Fruit fly (Drosophila melanogaster) whole organism, embryonic: ENCODE data around the gene Jhbp1.

Experiments used
- ATbp ChIP-seq: fragments of 200-800 bp; sonication (Bioruptor generic); optimal IDR thresholded peaks from 2 replicates; lab custom pipeline; 2017; ENCODE audit warnings: missing biosample characterization, mild to moderate bottlenecking, missing genetic modification characterization, missing genetic modification reagents
- Asciz ChIP-seq: fragments of 200-800 bp; sonication (Bioruptor generic); optimal IDR thresholded peaks from 2 replicates; lab custom pipeline; 2017; ENCODE audit warnings: missing biosample characterization, mild to moderate bottlenecking, missing genetic modification characterization, missing genetic modification reagents
- CG10462 ChIP-seq: fragments of 200-800 bp; sonication (Bioruptor generic); optimal IDR thresholded peaks from 2 replicates; lab custom pipeline; 2016; ENCODE audit warnings: missing biosample characterization, missing genetic modification characterization
- CG10543 ChIP-seq: fragments of 200-800 bp; sonication (Bioruptor generic); optimal IDR thresholded peaks from 3 replicates; lab custom pipeline; 2017; ENCODE audit warnings: missing biosample characterization, mild to moderate bottlenecking, missing genetic modification characterization, moderate library complexity
- CG10565 ChIP-seq: fragments of 200-800 bp; sonication (Bioruptor generic); optimal IDR thresholded peaks from 3 replicates; lab custom pipeline; 2016; ENCODE audit warnings: missing biosample characterization, mild to moderate bottlenecking, missing genetic modification characterization
- CG11696 ChIP-seq: fragments of 200-800 bp; sonication (Bioruptor generic); IDR thresholded peaks from 2 replicates; pipeline ENCODE4 v1.3.6; 2022; ENCODE audit warnings: missing biosample characterization, missing genetic modification characterization
- CG12155 ChIP-seq: fragments of 200-800 bp; sonication (Bioruptor generic); optimal IDR thresholded peaks from 3 replicates; lab custom pipeline; 2016; ENCODE audit warnings: missing biosample characterization, missing genetic modification characterization
- CG12236 ChIP-seq: fragments of 200-800 bp; sonication (Bioruptor generic); optimal IDR thresholded peaks from 2 replicates; lab custom pipeline; 2016; ENCODE audit warnings: missing biosample characterization, missing genetic modification characterization
- CG13624 ChIP-seq: fragments of 200-800 bp; sonication (Bioruptor generic); optimal IDR thresholded peaks from 2 replicates; lab custom pipeline; 2016; ENCODE audit warnings: missing biosample characterization, missing genetic modification characterization
- CG14710 ChIP-seq: fragments of 200-800 bp; sonication (Bioruptor generic); optimal IDR thresholded peaks from 3 replicates; lab custom pipeline; 2019; ENCODE audit warnings: missing biosample characterization, mild to moderate bottlenecking, missing genetic modification characterization, moderate library complexity
- CG1603 ChIP-seq: fragments of 200-800 bp; sonication (Bioruptor generic); optimal IDR thresholded peaks from 2 replicates; lab custom pipeline; 2019; ENCODE audit warnings: missing biosample characterization, mild to moderate bottlenecking, missing genetic modification characterization, moderate library complexity
- CG16863 ChIP-seq: fragments of 200-800 bp; sonication (Bioruptor generic); optimal IDR thresholded peaks from 3 replicates; lab custom pipeline; 2016; ENCODE audit warnings: missing biosample characterization, missing genetic modification characterization
- CG17802 ChIP-seq: fragments of 200-800 bp; sonication (Bioruptor generic); optimal IDR thresholded peaks from 2 replicates; lab custom pipeline; 2018; ENCODE audit warnings: missing biosample characterization, mild to moderate bottlenecking, missing genetic modification characterization, moderate library complexity
- CG18262 ChIP-seq: fragments of 200-800 bp; optimal IDR thresholded peaks from 3 replicates; lab custom pipeline; 2019; ENCODE audit warnings: missing biosample characterization, mild to moderate bottlenecking, missing genetic modification characterization, moderate library complexity
- CG30020 ChIP-seq: fragments of 200-800 bp; optimal IDR thresholded peaks from 2 replicates; lab custom pipeline; 2019; ENCODE audit warnings: missing biosample characterization, mild to moderate bottlenecking, missing genetic modification characterization, moderate library complexity
- CG31388 ChIP-seq: fragments of 200-800 bp; sonication (Bioruptor generic); optimal IDR thresholded peaks from 2 replicates; lab custom pipeline; 2016; ENCODE audit warnings: missing biosample characterization, missing genetic modification characterization
- CG3407 ChIP-seq: fragments of 200-800 bp; sonication (Bioruptor generic); optimal IDR thresholded peaks from 2 replicates; lab custom pipeline; 2018; ENCODE audit warnings: missing biosample characterization, mild to moderate bottlenecking, missing genetic modification characterization
- CG8924 ChIP-seq: fragments of 200-800 bp; optimal IDR thresholded peaks from 3 replicates; lab custom pipeline; 2019; ENCODE audit warnings: missing biosample characterization, mild to moderate bottlenecking, missing genetic modification characterization, moderate library complexity
- CG9215 ChIP-seq: fragments of 200-800 bp; sonication (Bioruptor generic); IDR thresholded peaks from 2 replicates; pipeline ENCODE4 v1.3.6; 2022; ENCODE audit warnings: missing biosample characterization, missing genetic modification characterization
- CTCF ChIP-seq: fragments of 200-800 bp; sonication (Bioruptor generic); optimal IDR thresholded peaks from 2 replicates; lab custom pipeline; 2017; ENCODE audit warnings: missing biosample characterization, mild to moderate bottlenecking, missing genetic modification characterization, moderate library complexity
- Doc2 ChIP-seq: fragments of 200-800 bp; sonication (Bioruptor generic); IDR thresholded peaks from 2 replicates; pipeline ENCODE4 v1.3.6; 2022; ENCODE audit warnings: missing biosample characterization, missing genetic modification characterization
- Hmx ChIP-seq: fragments of 200-800 bp; sonication (Bioruptor generic); optimal IDR thresholded peaks from 2 replicates; lab custom pipeline; 2016; ENCODE audit warnings: missing biosample characterization, missing genetic modification characterization
- Hr78 ChIP-seq, 2 experiments: fragments of 200-800 bp in 1 of 2; fragments of >200 bp in 1 of 2; sonication (Bioruptor generic) in 1 of 2; optimal IDR thresholded peaks; 2 replicates each; lab custom pipeline; 2017 to 2019; ENCODE audit warnings: missing biosample characterization in 2 of 2, missing genetic modification characterization in 2 of 2, mild to moderate bottlenecking in 1 of 2, moderate library complexity in 1 of 2
- Hsf ChIP-seq: fragments of 200-800 bp; sonication (Bioruptor generic); optimal IDR thresholded peaks from 3 replicates; lab custom pipeline; 2016; ENCODE audit warnings: missing biosample characterization, missing genetic modification characterization
- Max ChIP-seq: fragments of 200-800 bp; sonication (Bioruptor generic); optimal IDR thresholded peaks from 2 replicates; lab custom pipeline; 2016; ENCODE audit warnings: missing biosample characterization, mild to moderate bottlenecking, missing genetic modification characterization
- Mes4 ChIP-seq: fragments of 200-800 bp; sonication (Bioruptor generic); optimal IDR thresholded peaks from 2 replicates; lab custom pipeline; 2016; ENCODE audit warnings: missing biosample characterization, missing genetic modification characterization
- Mrtf ChIP-seq: fragments of 200-800 bp; sonication (Bioruptor generic); IDR thresholded peaks from 3 replicates; pipeline ENCODE4 v1.3.6; 2022; ENCODE audit warnings: missing biosample characterization, missing genetic modification characterization
- Pdp1 ChIP-seq, 2 experiments: fragments of 200-800 bp; sonication (Bioruptor generic); optimal IDR thresholded peaks; 3 replicates each; lab custom pipeline; 2016; ENCODE audit warnings: missing biosample characterization in 2 of 2, missing genetic modification characterization in 2 of 2, mild to moderate bottlenecking in 1 of 2, moderate library complexity in 1 of 2
- Xrp1 ChIP-seq: fragments of 200-800 bp; sonication (Bioruptor generic); IDR thresholded peaks from 2 replicates; pipeline ENCODE4 v1.3.6; 2022; ENCODE audit warnings: missing biosample characterization, missing genetic modification characterization
- cas ChIP-seq: fragments of 200-800 bp; sonication (Bioruptor generic); IDR thresholded peaks from 2 replicates; pipeline ENCODE4 v1.3.6; 2022; ENCODE audit warnings: missing biosample characterization, missing genetic modification characterization
- cato ChIP-seq: fragments of 200-800 bp; sonication (Bioruptor generic); optimal IDR thresholded peaks from 2 replicates; lab custom pipeline; 2016; ENCODE audit warnings: missing biosample characterization, missing genetic modification characterization, borderline replicate concordance
- caup ChIP-seq: fragments of 200-800 bp; sonication (Bioruptor generic); optimal IDR thresholded peaks from 3 replicates; lab custom pipeline; 2017; ENCODE audit warnings: missing biosample characterization, mild to moderate bottlenecking, missing genetic modification characterization, moderate library complexity; ENCODE audit not compliant: severe bottlenecking
- chinmo ChIP-seq: fragments of 200-800 bp; sonication (Bioruptor generic); IDR thresholded peaks from 4 replicates; pipeline ENCODE4 v1.3.6; 2022; ENCODE audit warnings: missing biosample characterization, missing genetic modification characterization; ENCODE audit not compliant: partially characterized antibody
- dysf ChIP-seq: fragments of 200-800 bp; sonication (Bioruptor generic); IDR thresholded peaks from 3 replicates; pipeline ENCODE4 v1.3.6; 2022; ENCODE audit warnings: missing biosample characterization, missing genetic modification characterization
- eyg ChIP-seq: fragments of 200-800 bp; sonication (Bioruptor generic); optimal IDR thresholded peaks from 3 replicates; lab custom pipeline; 2016; ENCODE audit warnings: missing biosample characterization, missing genetic modification characterization
- fd102C ChIP-seq: fragments of 200-800 bp; sonication (Bioruptor generic); optimal IDR thresholded peaks from 2 replicates; lab custom pipeline; 2018; ENCODE audit warnings: missing biosample characterization, mild to moderate bottlenecking, missing genetic modification characterization, moderate library complexity
- grn ChIP-seq: fragments of 200-800 bp; sonication (Bioruptor generic); optimal IDR thresholded peaks from 3 replicates; lab custom pipeline; 2017; ENCODE audit warnings: missing biosample characterization, missing genetic modification characterization
- gro ChIP-seq: fragments of 200-800 bp; sonication (Bioruptor generic); optimal IDR thresholded peaks from 2 replicates; lab custom pipeline; 2016; ENCODE audit warnings: missing biosample characterization, missing genetic modification characterization
- jing ChIP-seq: fragments of 200-800 bp; sonication (Bioruptor generic); optimal IDR thresholded peaks from 2 replicates; lab custom pipeline; 2018; ENCODE audit warnings: missing biosample characterization, mild to moderate bottlenecking, missing genetic modification characterization
- lola ChIP-seq, 3 experiments: fragments of >200 bp in 2 of 3; fragments of 200-800 bp in 1 of 3; sonication (Bioruptor generic) in 1 of 3; optimal IDR thresholded peaks; 2 replicates each; lab custom pipeline; 2017 to 2019; ENCODE audit warnings: missing biosample characterization in 3 of 3, missing genetic modification characterization in 3 of 3, mild to moderate bottlenecking in 1 of 3, moderate library complexity in 1 of 3
- odd ChIP-seq: fragments of 200-800 bp; sonication (Bioruptor generic); optimal IDR thresholded peaks from 2 replicates; lab custom pipeline; 2017; ENCODE audit warnings: missing biosample characterization, mild to moderate bottlenecking, missing genetic modification characterization
- rib ChIP-seq: fragments of 200-800 bp; sonication (Bioruptor generic); IDR thresholded peaks from 2 replicates; pipeline ENCODE4 v1.3.6; 2022; ENCODE audit warnings: missing biosample characterization, missing genetic modification characterization
- row ChIP-seq: fragments of 200-800 bp; sonication (Bioruptor generic); IDR thresholded peaks from 3 replicates; pipeline ENCODE4 v1.3.6; 2022; ENCODE audit warnings: missing biosample characterization, missing genetic modification characterization
- sc ChIP-seq, 3 experiments: fragments of >200 bp in 2 of 3; fragments of 200-800 bp in 1 of 3; sonication (Bioruptor generic) in 1 of 3; optimal IDR thresholded peaks; 2 replicates in 2 of 3; 3 replicates in 1 of 3; lab custom pipeline; 2017; ENCODE audit warnings: mild to moderate bottlenecking in 1 of 3, missing biosample characterization in 1 of 3, missing genetic modification characterization in 1 of 3, missing genetic modification reagents in 1 of 3
- schlank ChIP-seq: fragments of 200-800 bp; sonication (Bioruptor generic); optimal IDR thresholded peaks from 2 replicates; lab custom pipeline; 2018; ENCODE audit warnings: missing biosample characterization, mild to moderate bottlenecking, missing genetic modification characterization
- tgo ChIP-seq: fragments of 200-800 bp; sonication (Bioruptor generic); IDR thresholded peaks from 3 replicates; pipeline ENCODE4 v1.3.6; 2022; ENCODE audit warnings: missing biosample characterization, missing genetic modification characterization
- trh ChIP-seq: fragments of 200-800 bp; sonication (Bioruptor generic); optimal IDR thresholded peaks from 2 replicates; lab custom pipeline; 2016; ENCODE audit warnings: missing biosample characterization, missing genetic modification characterization
- unpg ChIP-seq: fragments of 200-800 bp; sonication (Bioruptor generic); optimal IDR thresholded peaks from 3 replicates; lab custom pipeline; 2018; ENCODE audit warnings: missing biosample characterization, mild to moderate bottlenecking, missing genetic modification characterization, moderate library complexity

Gene Jhbp1

DNA sequence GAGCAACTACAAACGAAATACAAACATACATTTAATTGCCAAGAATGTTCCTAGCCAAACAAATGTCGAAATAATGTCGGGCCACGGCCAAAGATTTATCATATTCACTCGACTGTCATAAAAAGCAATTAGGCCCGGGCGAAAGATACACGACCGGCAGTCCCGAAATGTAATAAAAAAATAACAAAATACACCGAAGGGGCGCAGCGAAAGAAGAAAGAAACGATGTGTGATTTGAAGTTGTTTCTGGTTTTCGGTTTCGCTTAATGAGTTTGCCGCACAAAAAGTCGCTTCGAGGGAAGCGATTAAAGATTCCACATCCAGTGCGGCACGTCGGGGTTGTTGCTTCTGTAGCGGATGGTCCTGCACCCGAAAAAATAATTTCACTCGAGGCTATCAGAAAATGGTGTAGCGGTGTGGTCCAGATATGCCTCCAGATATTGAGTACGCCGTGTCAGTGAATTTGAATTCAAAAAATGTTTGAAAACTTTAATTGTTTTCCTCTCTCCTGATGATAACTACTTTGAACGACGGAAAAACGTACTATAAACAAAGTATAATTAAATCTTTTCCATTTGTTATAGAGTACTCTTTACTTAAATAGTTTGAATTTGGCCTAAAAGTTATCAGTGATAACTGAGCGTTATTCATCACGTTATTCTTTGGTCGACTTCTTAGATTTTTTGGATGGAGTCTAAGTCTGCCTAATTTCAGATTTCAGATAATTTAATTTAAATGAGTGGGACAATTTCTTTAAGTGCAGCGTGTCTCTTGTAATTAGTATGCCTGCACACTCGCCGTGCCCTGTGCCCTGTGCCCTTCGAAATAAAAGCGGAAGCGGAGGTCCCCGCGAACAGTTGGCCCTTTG, 24.1 kb downstream of the Jhbp1 start (continued):
- peak; percentile 35 for TF ChIP-seq CG12155 (GFP tag; lab: Kevin White, UChicago)
- peak; percentile 18 for TF ChIP-seq caup (GFP tag; lab: Kevin White, UChicago)
- TF ChIP-seq CG8924 (tag; lab: Kevin White, UChicago), result peak; percentile 71
- TF ChIP-seq Doc2 (GFP tag; lab: Robert Waterston, UW), result no peak
- peak; percentile 15 for TF ChIP-seq CG1603 (tag; lab: Kevin White, UChicago)
- no peak for TF ChIP-seq Mrtf (GFP tag; lab: Robert Waterston, UW)
- TF ChIP-seq Max (GFP tag; lab: Kevin White, UChicago), result peak; percentile 2
- TF ChIP-seq CG16863 (GFP tag; lab: Kevin White, UChicago), result peak; percentile 48
- TF ChIP-seq trh (GFP tag; lab: Kevin White, UChicago), result no peak
- peak; percentile 13 for TF ChIP-seq grn (GFP tag; lab: Kevin White, UChicago)
- TF ChIP-seq rib (GFP tag; lab: Robert Waterston, UW), result peak; percentile 44; the same call in 1 of the 2 replicates
- no peak for TF ChIP-seq Hmx (GFP tag; lab: Kevin White, UChicago)
- 0 out of 2 replicates have a peak, but pooled peaks have one; percentile 47 for TF ChIP-seq Xrp1 (GFP tag; lab: Robert Waterston, UW)
- no peak for TF ChIP-seq CG31388 (GFP tag; lab: Kevin White, UChicago)
- TF ChIP-seq Pdp1 (GFP tag; optimal IDR thresholded peaks at IDR 0.05; lab: Kevin White, UChicago), result peak; percentile 32 to 54
- TF ChIP-seq CG10565, result no peak
- TF ChIP-seq Hsf (GFP tag; lab: Kevin White, UChicago), result peak; percentile 46
- peak; percentile 16 for TF ChIP-seq cato
- no peak for TF ChIP-seq cas
- TF ChIP-seq dysf, result 0 out of 3 replicates have a peak, but pooled peaks have one; percentile 5
- TF ChIP-seq fd102C (GFP tag; lab: Kevin White, UChicago), result peak; percentile 50
- TF ChIP-seq unpg (GFP tag; lab: Kevin White, UChicago), result peak; percentile 22
- TF ChIP-seq Hr78 (GFP tag; optimal IDR thresholded peaks at IDR 0.05; lab: Kevin White, UChicago), result peak in 1 of 2 experiments; percentile 64
- TF ChIP-seq CG10543 (GFP tag; lab: Kevin White, UChicago), result peak; percentile 13
- TF ChIP-seq CG10462 (GFP tag; lab: Kevin White, UChicago), result peak; percentile 48
- TF ChIP-seq jing (GFP tag; lab: Kevin White, UChicago), result peak; percentile 23
- TF ChIP-seq eyg, result no peak
- TF ChIP-seq chinmo, result 0 out of 4 replicates have a peak, but pooled peaks have one; percentile 22
- TF ChIP-seq CG17802, result no peak
- TF ChIP-seq CG18262, result peak; percentile 90
- TF ChIP-seq Asciz, result peak; percentile 53
- peak in 1 of 3 experiments; percentile 92 for TF ChIP-seq lola (GFP tag; optimal IDR thresholded peaks at IDR 0.05; lab: Kevin White, UChicago)
- TF ChIP-seq odd (GFP tag; lab: Kevin White, UChicago), result peak; percentile 44
- TF ChIP-seq CG11696 (GFP tag; lab: Robert Waterston, UW), result no peak
- TF ChIP-seq CG14710 (tag; lab: Kevin White, UChicago), result peak; percentile 82
- TF ChIP-seq CG3407, result peak; percentile 40
- peak; percentile 2 for TF ChIP-seq ATbp (GFP tag; lab: Kevin White, UChicago)
- peak; percentile 56 for TF ChIP-seq CG12236 (GFP tag; lab: Kevin White, UChicago)
- TF ChIP-seq CG13624, result peak; percentile 19
- TF ChIP-seq CTCF (GFP tag; lab: Kevin White, UChicago), result no peak
- no peak for TF ChIP-seq gro (GFP tag; lab: Kevin White, UChicago)
- peak; percentile 13 for TF ChIP-seq CG30020 (tag; lab: Kevin White, UChicago)
- TF ChIP-seq CG9215, result no peak
- TF ChIP-seq schlank, result no peak
- TF ChIP-seq tgo, result no peak
- TF ChIP-seq row, result peak; percentile 57
- no peak for TF ChIP-seq sc (optimal IDR thresholded peaks at IDR 0.05; lab: Kevin White, UChicago)
- TF ChIP-seq sc (GFP tag; optimal IDR thresholded peaks at IDR 0.05; lab: Kevin White, UChicago), result peak; percentile 15
- peak; percentile 41 for TF ChIP-seq Mes4 (GFP tag; lab: Kevin White, UChicago)
